Worm (Caenorhabditis elegans): ENCODE data around the gene dnj-25.

DNA sequence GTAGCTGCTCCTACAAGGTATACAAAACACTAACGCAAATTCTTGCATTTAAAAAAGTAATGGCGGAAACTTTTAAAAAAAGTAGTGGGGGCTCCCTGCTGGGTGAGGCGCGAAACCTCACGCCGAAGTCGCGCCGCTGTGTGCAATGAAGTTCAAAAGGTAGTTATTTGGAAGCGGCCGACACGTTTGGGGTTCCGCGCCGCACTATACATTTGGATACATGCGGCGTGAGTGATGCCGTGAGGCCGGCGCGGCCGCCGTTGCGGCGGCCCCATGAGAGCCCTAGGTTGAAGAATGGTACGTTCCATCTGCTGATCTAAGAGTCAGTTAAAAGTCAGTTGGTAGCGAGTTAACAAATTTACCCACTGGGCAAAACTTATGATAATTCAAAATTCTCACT is 62.3 kb downstream of the dnj-25 start:
- TF ChIP-seq mdl-1 (tag; optimal IDR thresholded peaks at IDR 0.05) (no peak), nhr-43 (tag; optimal IDR thresholded peaks at IDR 0.05; ENCODE audit: poor library complexity, severe bottlenecking) (no peak)

All from whole organism, L3 larva.